Worm (Caenorhabditis elegans): Measurements from ENCODE around the gene sri-62.
"Not testable (repeated sequence)": the region's sequence is repeated elsewhere in the genome, so short reads cannot be mapped to it uniquely, and the experiment has no call there.

The sri-62 gene

DNA sequence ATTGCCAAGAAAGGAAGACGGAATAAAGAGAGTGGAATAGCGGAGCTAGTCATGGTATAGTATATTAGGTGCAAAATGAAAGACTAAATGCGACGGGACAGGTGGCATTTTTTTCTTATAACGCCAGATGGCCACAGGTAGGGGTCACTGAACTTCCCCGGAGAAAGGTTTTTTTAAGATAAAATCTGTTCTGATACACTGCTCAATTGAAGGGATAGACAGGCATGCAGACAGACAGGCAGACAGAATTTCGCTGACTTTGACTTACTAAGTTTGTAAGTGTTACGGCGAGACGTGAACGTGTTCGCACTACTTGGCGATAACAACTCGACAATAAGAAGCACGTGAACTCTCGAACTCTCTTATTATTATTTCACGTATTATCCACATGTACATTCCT is 24.7 kb downstream of the sri-62 start, which contains the start of the genes F22E5.20 and F22E5.1:
Gene F22E5.20 (minus strand): TSS at position 101 of the 400 bp plus-strand sequence.
Gene F22E5.1 (plus strand): TSS at position 242 of the 400 bp plus-strand sequence.
- TF ChIP-seq snu-23 (GFP tag; optimal IDR thresholded peaks at IDR 0.05); egl-27 (tag; optimal IDR thresholded peaks at IDR 0.05); nhr-11 (tag; optimal IDR thresholded peaks at IDR 0.05): not testable (repeated sequence)

DNA sequence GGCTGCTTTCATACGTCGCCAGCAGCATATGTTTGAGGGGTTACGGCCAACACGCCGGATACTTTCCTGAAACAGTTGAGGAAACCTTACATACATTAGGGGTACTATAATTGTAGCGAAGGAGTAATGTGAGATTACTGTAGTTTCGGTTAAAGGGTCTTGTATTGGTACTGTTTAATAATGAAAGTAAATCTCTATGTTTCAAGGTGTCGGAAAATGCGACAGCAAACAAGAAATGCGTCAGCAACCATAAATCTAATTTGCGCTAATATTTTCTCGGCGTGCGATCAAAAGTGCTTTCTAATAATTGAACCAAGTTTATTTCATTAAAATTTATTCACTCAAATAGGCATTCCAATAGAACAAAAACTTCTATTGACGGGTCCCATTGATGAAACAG is 26.0 kb downstream of the sri-62 start, which contains the start of gene sri-57:
Gene sri-57 (minus strand): TSS at position 101 of the 400 bp plus-strand sequence.
- TF ChIP-seq mep-1 (tag; optimal IDR thresholded peaks at IDR 0.05); pax-3 (tag; optimal IDR thresholded peaks at IDR 0.05); lin-14 (GFP tag; optimal IDR thresholded peaks at IDR 0.05): not testable (repeated sequence)

DNA sequence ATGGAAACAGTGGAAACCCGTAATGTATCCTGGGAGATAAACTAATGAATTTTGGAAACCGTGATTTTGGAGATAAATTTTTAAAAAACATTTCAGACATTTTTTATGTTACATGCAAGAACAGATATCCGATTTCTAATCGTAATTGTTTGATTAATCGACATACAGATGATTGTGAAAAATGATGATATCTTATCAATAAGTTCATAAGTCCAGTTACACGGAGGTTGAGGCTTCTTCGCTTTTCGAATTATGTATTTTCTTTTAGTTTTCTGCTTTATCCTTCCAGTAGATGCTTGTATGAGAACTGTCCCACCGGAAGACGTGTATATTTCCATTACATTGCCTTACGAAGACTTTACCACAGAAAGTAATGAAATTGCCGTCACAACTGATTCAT is 32.7 kb downstream of the sri-62 start, which contains the start of gene F22E5.22:
Gene F22E5.22 (plus strand): TSS at position 301 of the 400 bp plus-strand sequence.
- no peak for TF ChIP-seq lsy-2 (tag; optimal IDR thresholded peaks at IDR 0.05)
- no peak for TF ChIP-seq skn-1 (tag; optimal IDR thresholded peaks at IDR 0.05)
- no peak for TF ChIP-seq isw-1 (GFP tag; IDR thresholded peaks at IDR 0.05)
- no peak for TF ChIP-seq rnt-1 (tag; optimal IDR thresholded peaks at IDR 0.05)
- no peak for TF ChIP-seq nhr-76 (tag; optimal IDR thresholded peaks at IDR 0.05)
- no peak for TF ChIP-seq ceh-8 (GFP tag; optimal IDR thresholded peaks at IDR 0.05)
- TF ChIP-seq pag-3 (tag; optimal IDR thresholded peaks at IDR 0.05; ENCODE audit: borderline replicate concordance, insufficient read depth): no peak
- TF ChIP-seq unc-30 (tag; optimal IDR thresholded peaks at IDR 0.05): no peak

DNA sequence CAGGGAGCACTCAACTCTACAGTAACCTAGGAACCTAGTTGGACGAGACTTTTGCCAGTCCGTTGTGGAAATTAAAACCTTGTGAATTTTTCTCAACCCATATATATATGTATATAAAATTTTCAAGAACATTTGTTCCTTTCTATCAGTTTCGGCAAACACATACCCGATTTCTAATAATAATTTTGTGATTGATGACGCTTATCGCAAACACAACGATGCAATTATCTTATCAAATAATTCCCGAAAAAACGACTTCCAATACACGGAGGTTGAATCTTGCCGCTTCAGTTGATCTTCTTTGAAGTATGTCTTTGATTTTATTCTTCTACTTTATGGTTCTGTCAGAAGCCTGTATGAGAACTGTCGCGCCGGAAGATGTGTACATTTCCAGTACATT is 33.2 kb downstream of the sri-62 start, which contains the start of gene F22E5.2:
Gene F22E5.2 (plus strand): TSS at position 301 of the 400 bp plus-strand sequence.
- TF ChIP-seq C04F5.9, rnt-1, lin-39 (tag; optimal IDR thresholded peaks at IDR 0.05): not testable (repeated sequence)

DNA sequence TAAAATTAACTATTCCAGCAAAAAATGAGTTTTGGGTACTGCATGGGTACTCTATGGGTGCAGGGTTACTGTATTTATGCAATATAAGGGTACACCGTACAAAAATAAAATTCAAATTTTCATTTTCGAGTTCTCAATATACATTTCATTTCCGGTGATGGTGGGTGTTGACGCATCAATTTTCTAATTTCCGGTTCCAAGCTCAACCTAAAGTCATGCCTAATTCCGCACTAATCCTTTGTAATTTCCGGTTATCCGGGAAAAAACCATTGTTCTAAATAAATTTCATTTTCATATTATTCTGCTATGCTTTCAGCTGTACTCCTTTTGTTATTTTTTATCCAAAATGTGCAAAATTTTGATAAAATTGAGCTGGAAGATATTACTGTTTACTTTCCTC is 38.9 kb downstream of the sri-62 start, which contains the start of gene gcy-21:
Gene gcy-21 (plus strand): TSS at position 301 of the 400 bp plus-strand sequence.
- no peak for TF ChIP-seq egl-27 (tag; optimal IDR thresholded peaks at IDR 0.05)
- TF ChIP-seq fkh-8 (tag; optimal IDR thresholded peaks at IDR 0.05): peak; percentile 7
- TF ChIP-seq efl-1 (optimal IDR thresholded peaks at IDR 0.05): no peak
- peak in 1 of 2 experiments; percentile 13 for TF ChIP-seq efl-1 (GFP tag; optimal IDR thresholded peaks at IDR 0.05 in 1 of 2)

DNA sequence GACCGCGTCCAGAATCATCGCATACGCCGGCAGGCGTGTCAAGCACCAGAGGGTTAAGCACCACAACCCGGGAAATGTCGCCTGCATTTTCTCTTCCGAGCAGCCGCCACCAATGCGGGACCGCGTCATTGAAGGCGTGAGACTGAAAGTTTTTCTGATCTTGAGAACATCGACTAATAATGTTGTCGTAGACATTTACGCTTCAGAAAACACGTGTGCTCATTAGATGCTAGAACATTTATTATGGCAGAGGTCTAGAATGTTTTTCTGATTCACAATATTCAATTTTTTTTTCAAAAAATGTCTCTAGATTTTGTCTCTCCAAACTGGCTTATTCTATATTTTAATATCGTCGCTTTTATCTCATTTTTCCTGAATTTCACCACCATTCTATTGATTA is 41.7 kb downstream of the sri-62 start, which contains the start of gene sri-47:
Gene sri-47 (plus strand): TSS at position 301 of the 400 bp plus-strand sequence.
- TF ChIP-seq mef-2 (tag; optimal IDR thresholded peaks at IDR 0.05): no peak
- TF ChIP-seq aly-2 (tag; optimal IDR thresholded peaks at IDR 0.05): no peak
- no peak for TF ChIP-seq elt-3 (tag; optimal IDR thresholded peaks at IDR 0.05)
- no peak for TF ChIP-seq swsn-7 (tag; optimal IDR thresholded peaks at IDR 0.05)
- TF ChIP-seq ceh-8 (GFP tag; optimal IDR thresholded peaks at IDR 0.05): no peak
- no peak for TF ChIP-seq ztf-11 (tag; optimal IDR thresholded peaks at IDR 0.05)
- no peak for TF ChIP-seq dpl-1 (GFP tag; optimal IDR thresholded peaks at IDR 0.05)
- TF ChIP-seq C04F5.9 (tag; optimal IDR thresholded peaks at IDR 0.05): no peak

DNA sequence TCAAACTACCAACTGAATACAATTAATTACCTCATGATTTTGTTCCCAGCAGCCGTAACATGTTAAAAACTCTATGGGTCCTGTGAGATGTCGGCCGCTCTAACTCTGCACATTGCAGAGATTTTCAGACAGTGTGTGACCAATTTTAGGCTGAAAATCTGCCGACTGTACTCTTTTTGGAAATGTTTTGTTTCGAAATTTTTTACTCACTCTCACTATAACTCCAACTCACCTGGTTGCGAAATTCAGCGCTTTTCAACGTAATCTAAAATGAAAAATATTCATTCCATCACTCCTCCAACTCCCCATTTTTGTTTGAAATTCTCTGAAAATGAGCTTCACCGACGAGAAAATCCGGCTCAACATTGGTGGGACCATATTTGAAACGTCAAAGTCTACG is 48.7 kb downstream of the sri-62 start, which contains the start of the genes F22E5.13 and F22E5.6:
Gene F22E5.13 (minus strand): TSS at position 101 of the 400 bp plus-strand sequence.
Gene F22E5.6 (plus strand): TSS at position 297 of the 400 bp plus-strand sequence.
- TF ChIP-seq xbp-1 (tag; optimal IDR thresholded peaks at IDR 0.05): no peak
- no peak for TF ChIP-seq lin-39 (tag; optimal IDR thresholded peaks at IDR 0.05)
- TF ChIP-seq ama-1 (optimal IDR thresholded peaks at IDR 0.05): no peak
- TF ChIP-seq snpc-4 (tag; optimal IDR thresholded peaks at IDR 0.05): no peak
- no peak for TF ChIP-seq F16B12.6 (tag; optimal IDR thresholded peaks at IDR 0.05)
- TF ChIP-seq nhr-19 (GFP tag; conservative IDR thresholded peaks at IDR 0.05): no peak
- TF ChIP-seq skn-1 (tag; optimal IDR thresholded peaks at IDR 0.05): no peak
- TF ChIP-seq lin-13 (GFP tag; optimal IDR thresholded peaks at IDR 0.05): no peak
- TF ChIP-seq efl-3 (GFP tag; optimal IDR thresholded peaks at IDR 0.05): no peak
- no peak for TF ChIP-seq ces-1 (GFP tag; optimal IDR thresholded peaks at IDR 0.05)
- no peak for TF ChIP-seq sptf-1 (tag; optimal IDR thresholded peaks at IDR 0.05)
- no peak for TF ChIP-seq ets-5 (GFP tag; IDR thresholded peaks at IDR 0.05)
- no peak for TF ChIP-seq blmp-1 (tag; optimal IDR thresholded peaks at IDR 0.05)
- no peak for TF ChIP-seq lin-35 (GFP tag; optimal IDR thresholded peaks at IDR 0.05)
- no peak for TF ChIP-seq nhr-237 (tag; optimal IDR thresholded peaks at IDR 0.05)
- no peak for TF ChIP-seq aly-2 (tag; optimal IDR thresholded peaks at IDR 0.05)
- TF ChIP-seq Y116A8C.19 (tag; optimal IDR thresholded peaks at IDR 0.05; ENCODE audit: borderline replicate concordance): no peak

All from whole organism, L1 larva.